Worm (Caenorhabditis elegans) whole organism, late embryonic: Measurements from ENCODE around the gene F26F2.11.
A peak's percentile ranks its signal among the peaks of the same experiment; 100 is the strongest.

ENCODE experiments used
- F13H6.1 ChIP-seq: sonication (generic microtip); optimal IDR thresholded peaks from 2 replicates; lab custom pipeline; 2016; ENCODE audit warnings: missing genetic modification characterization, missing compliant biosample characterization
- K09A11.1 ChIP-seq: sonication (generic microtip); optimal IDR thresholded peaks from 2 replicates; lab custom pipeline; 2017; ENCODE audit warnings: antibody characterized with exemption, mild to moderate bottlenecking, missing genetic modification characterization, missing compliant biosample characterization; ENCODE audit not compliant: insufficient read depth
- T23F11.4 ChIP-seq: fragments of 200-800 bp; sonication (Bioruptor generic); optimal IDR thresholded peaks from 2 replicates; lab custom pipeline; 2018; ENCODE audit warnings: mild to moderate bottlenecking, missing genetic modification characterization, missing compliant biosample characterization
- Y22D7AL.16 ChIP-seq: sonication (generic microtip); optimal IDR thresholded peaks from 2 replicates; lab custom pipeline; 2016; ENCODE audit warnings: missing genetic modification characterization, missing compliant biosample characterization
- ahr-1 ChIP-seq: sonication (generic microtip); optimal IDR thresholded peaks from 2 replicates; lab custom pipeline; 2016; ENCODE audit warnings: missing genetic modification characterization, missing compliant biosample characterization
- ceh-19 ChIP-seq: fragments of 200-800 bp; sonication (Bioruptor generic); optimal IDR thresholded peaks from 2 replicates; lab custom pipeline; 2018; ENCODE audit warnings: mild to moderate bottlenecking, missing genetic modification characterization, missing compliant biosample characterization
- ceh-22 ChIP-seq: sonication (generic microtip); optimal IDR thresholded peaks from 2 replicates; lab custom pipeline; 2017; ENCODE audit warnings: missing biosample characterization, missing genetic modification characterization
- ceh-24 ChIP-seq: sonication (generic microtip); optimal IDR thresholded peaks from 2 replicates; lab custom pipeline; 2016; ENCODE audit warnings: mild to moderate bottlenecking, missing genetic modification characterization, missing compliant biosample characterization
- ceh-30 ChIP-seq: fragments of 150-350 bp; optimal IDR thresholded peaks from 2 replicates; lab custom pipeline; 2014; ENCODE audit warnings: missing biosample characterization, missing genetic modification characterization
- ceh-31 ChIP-seq: sonication (generic microtip); optimal IDR thresholded peaks from 2 replicates; lab custom pipeline; 2016; ENCODE audit warnings: missing genetic modification characterization, missing compliant biosample characterization
- ceh-34 ChIP-seq: sonication (generic microtip); optimal IDR thresholded peaks from 2 replicates; lab custom pipeline; 2016; ENCODE audit warnings: mild to moderate bottlenecking, missing genetic modification characterization, missing compliant biosample characterization
- ceh-6 ChIP-seq: fragments of 200-800 bp; sonication (Bioruptor generic); optimal IDR thresholded peaks from 2 replicates; lab custom pipeline; 2018; ENCODE audit warnings: mild to moderate bottlenecking, missing genetic modification characterization, missing compliant biosample characterization
- ceh-9 ChIP-seq: sonication (generic microtip); optimal IDR thresholded peaks from 2 replicates; lab custom pipeline; 2016; ENCODE audit warnings: mild to moderate bottlenecking, missing genetic modification characterization, inconsistent platforms, missing compliant biosample characterization
- dve-1 ChIP-seq: sonication (generic microtip); optimal IDR thresholded peaks from 2 replicates; lab custom pipeline; 2017; ENCODE audit warnings: antibody characterized with exemption, mild to moderate bottlenecking, missing genetic modification characterization, missing compliant biosample characterization
- elt-2 ChIP-seq: sonication (generic microtip); optimal IDR thresholded peaks from 2 replicates; lab custom pipeline; 2016; ENCODE audit warnings: missing genetic modification reagents, missing genetic modification characterization, missing compliant biosample characterization
- elt-4 ChIP-seq: sonication (generic microtip); optimal IDR thresholded peaks from 2 replicates; lab custom pipeline; 2016; ENCODE audit warnings: missing genetic modification characterization, missing compliant biosample characterization
- eyg-1 ChIP-seq: sonication (generic microtip); optimal IDR thresholded peaks from 2 replicates; lab custom pipeline; 2016; ENCODE audit warnings: missing genotype, missing genetic modification characterization, missing compliant biosample characterization
- fax-1 ChIP-seq: sonication (generic microtip); optimal IDR thresholded peaks from 2 replicates; lab custom pipeline; 2016; ENCODE audit warnings: missing genotype, missing genetic modification characterization, missing compliant biosample characterization
- fkh-10 ChIP-seq: fragments of 150-350 bp; optimal IDR thresholded peaks from 2 replicates; lab custom pipeline; 2014; ENCODE audit warnings: missing biosample characterization, missing genetic modification reagents, missing genetic modification characterization
- hlh-15 ChIP-seq: sonication (generic microtip); optimal IDR thresholded peaks from 2 replicates; lab custom pipeline; 2016; ENCODE audit warnings: missing genetic modification characterization, missing compliant biosample characterization
- hlh-6 ChIP-seq: sonication (generic microtip); optimal IDR thresholded peaks from 2 replicates; lab custom pipeline; 2016; ENCODE audit warnings: missing genotype, missing genetic modification characterization, missing compliant biosample characterization
- npax-4 ChIP-seq: sonication (generic microtip); optimal IDR thresholded peaks from 2 replicates; lab custom pipeline; 2016; ENCODE audit warnings: missing genetic modification characterization, missing compliant biosample characterization
- pag-3 ChIP-seq: sonication (generic microtip); optimal IDR thresholded peaks from 2 replicates; lab custom pipeline; 2016; ENCODE audit warnings: missing compliant biosample characterization, missing genetic modification characterization, borderline replicate concordance
- pax-1 ChIP-seq: fragments of 150-350 bp; optimal IDR thresholded peaks from 2 replicates; lab custom pipeline; 2014; ENCODE audit warnings: missing biosample characterization, missing genetic modification characterization
- pros-1 ChIP-seq: fragments of 150-350 bp; optimal IDR thresholded peaks from 2 replicates; lab custom pipeline; 2014; ENCODE audit warnings: missing biosample characterization, missing genetic modification reagents, missing genetic modification characterization
- ref-2 ChIP-seq: sonication (generic microtip); optimal IDR thresholded peaks from 2 replicates; lab custom pipeline; 2016; ENCODE audit warnings: missing genetic modification characterization, missing compliant biosample characterization
- rnt-1 ChIP-seq: sonication (generic microtip); optimal IDR thresholded peaks from 2 replicates; lab custom pipeline; 2016; ENCODE audit warnings: missing genetic modification characterization, missing compliant biosample characterization
- sdc-2 ChIP-seq: sonication (generic microtip); optimal IDR thresholded peaks from 2 replicates; lab custom pipeline; 2016; ENCODE audit warnings: missing genotype, missing genetic modification characterization, missing compliant biosample characterization
- sox-2 ChIP-seq: fragments of 200-800 bp; sonication (Bioruptor generic); IDR thresholded peaks from 2 replicates; pipeline ENCODE4 v1.3.6; 2022; ENCODE audit warnings: missing genetic modification reagents, missing genetic modification characterization, missing compliant biosample characterization
- syd-9 ChIP-seq: sonication (generic microtip); optimal IDR thresholded peaks from 2 replicates; lab custom pipeline; 2016; ENCODE audit warnings: mild to moderate bottlenecking, missing genetic modification characterization, moderate library complexity, missing compliant biosample characterization
- unc-3 ChIP-seq, 2 experiments: fragments of 200-800 bp in 1 of 2; sonication (Bioruptor generic) in 1 of 2; sonication (generic microtip) in 1 of 2; conservative IDR thresholded peaks in 1 of 2; optimal IDR thresholded peaks in 1 of 2; 2 replicates each; pipeline versions ENCODE4 v1.3.6 to Lab custom; 2016 to 2022; ENCODE audit warnings: missing compliant biosample characterization in 2 of 2, missing genetic modification characterization in 2 of 2, missing genetic modification reagents in 1 of 2
- unc-42 ChIP-seq: sonication (generic microtip); optimal IDR thresholded peaks from 2 replicates; lab custom pipeline; 2016; ENCODE audit warnings: missing genotype, missing genetic modification characterization, missing compliant biosample characterization
- unc-86 ChIP-seq: sonication (generic microtip); optimal IDR thresholded peaks from 2 replicates; lab custom pipeline; 2016; ENCODE audit warnings: missing genetic modification characterization, missing compliant biosample characterization
- zip-5 ChIP-seq: sonication (generic microtip); optimal IDR thresholded peaks from 2 replicates; lab custom pipeline; 2016; ENCODE audit warnings: missing genetic modification characterization, missing compliant biosample characterization
- ztf-16 ChIP-seq: sonication (generic microtip); optimal IDR thresholded peaks from 2 replicates; lab custom pipeline; 2017; ENCODE audit warnings: missing genetic modification characterization, missing compliant biosample characterization

Gene F26F2.11

DNA sequence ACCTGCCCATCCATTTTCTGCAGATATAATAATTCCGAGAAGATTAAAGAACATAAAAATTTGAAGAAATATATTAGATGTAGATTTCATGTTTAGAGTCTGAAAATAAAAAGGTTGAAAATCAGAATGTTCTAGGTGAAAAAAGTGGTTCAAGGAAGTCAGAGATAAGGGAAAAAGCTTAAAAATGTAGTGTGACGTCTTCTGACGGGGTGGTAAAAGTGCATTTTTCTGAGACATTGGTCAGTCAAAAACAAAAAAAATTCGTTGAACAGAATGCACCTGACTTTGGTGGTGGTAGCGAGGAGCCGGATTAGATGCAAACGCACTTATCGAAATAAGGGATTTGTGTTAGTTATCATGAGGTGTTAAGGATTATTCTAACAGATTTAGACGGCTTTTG lies 11.1 kb upstream of the F26F2.11 start, which contains the start of gene F46B3.23:
Gene F46B3.23, minus strand, starts transcription at position 101 of the 400 bp plus-strand sequence.
- TF ChIP-seq unc-42 (tag; lab: Kevin White, UChicago) (no peak), ceh-9 (tag; lab: Kevin White, UChicago) (no peak), ceh-22 (tag; lab: Kevin White, UChicago) (no peak), pax-1 (tag; lab: Kevin White, UChicago) (no peak), F13H6.1 (tag; lab: Kevin White, UChicago) (no peak), pros-1 (tag; lab: Kevin White, UChicago) (no peak), elt-2 (no peak), dve-1 (no peak), T23F11.4 (GFP tag; lab: Kevin White, UChicago) (no peak), eyg-1 (tag; lab: Kevin White, UChicago) (no peak), ceh-34 (no peak), Y22D7AL.16 (tag; lab: Kevin White, UChicago) (no peak), ztf-16 (tag; lab: Kevin White, UChicago) (no peak), pag-3 (tag; lab: Kevin White, UChicago) (no peak), rnt-1 (tag; lab: Kevin White, UChicago) (no peak), hlh-6 (no peak), npax-4 (tag; lab: Kevin White, UChicago) (no peak), fax-1 (tag; lab: Kevin White, UChicago) (no peak)

DNA sequence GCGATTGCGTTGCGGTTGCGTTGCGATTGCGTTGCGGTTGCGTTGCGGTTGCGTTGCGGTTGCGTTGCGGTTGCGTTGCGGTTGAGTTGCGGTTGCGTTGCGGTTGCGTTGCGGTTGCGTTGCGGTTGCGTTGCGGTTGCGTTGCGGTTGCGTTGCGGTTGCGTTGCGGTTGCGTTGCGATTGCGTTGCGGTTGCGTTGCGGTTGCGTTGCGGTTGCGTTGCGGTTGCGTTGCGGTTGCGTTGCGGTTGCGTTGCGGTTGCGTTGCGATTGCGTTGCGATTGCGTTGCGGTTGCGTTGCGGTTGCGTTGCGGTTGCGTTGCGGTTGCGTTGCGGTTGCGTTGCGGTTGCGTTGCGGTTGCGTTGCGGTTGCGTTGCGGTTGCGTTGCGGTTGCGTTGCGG lies 10.3 kb upstream of the F26F2.11 start:
- peak; percentile 85 for TF ChIP-seq rnt-1 (tag; lab: Kevin White, UChicago)

DNA sequence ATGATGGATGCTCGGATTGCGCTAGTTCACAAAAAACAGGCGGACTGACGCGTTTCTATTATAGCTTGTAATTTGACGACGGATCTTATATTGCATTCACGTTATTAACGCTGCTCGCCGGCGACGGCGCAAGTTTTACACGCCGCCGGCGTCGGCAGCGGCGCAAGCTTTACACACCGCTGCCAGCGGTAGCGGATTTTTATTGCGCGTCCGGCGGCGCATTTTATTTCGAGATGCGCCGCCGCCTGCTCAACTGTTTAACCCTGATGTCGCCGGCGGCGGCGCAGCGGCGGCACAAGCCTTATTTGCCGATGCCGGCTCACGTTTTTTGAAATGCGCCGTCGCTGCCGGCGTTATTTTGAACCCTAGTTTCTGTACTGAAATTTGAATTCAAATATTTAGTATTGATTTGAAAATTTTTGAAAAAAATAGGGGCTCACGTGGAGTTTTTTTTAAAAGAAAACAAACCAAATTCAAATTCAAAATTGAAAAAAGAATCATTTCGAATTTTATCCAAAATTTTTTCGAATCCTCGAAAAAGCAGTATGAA lies 9.1 kb upstream of the F26F2.11 start, which contains the start of gene ttr-57:
Gene ttr-57, plus strand, starts transcription at position 500 of the 550 bp plus-strand sequence.
- TF ChIP-seq ceh-30 (tag; lab: Kevin White, UChicago), result no peak
- no peak for TF ChIP-seq ref-2
- no peak for TF ChIP-seq sdc-2 (tag; lab: Kevin White, UChicago)
- no peak for TF ChIP-seq ceh-9 (tag; lab: Kevin White, UChicago)
- no peak for TF ChIP-seq K09A11.1 (tag; lab: Kevin White, UChicago)
- TF ChIP-seq ceh-6 (GFP tag; lab: Kevin White, UChicago), result no peak
- TF ChIP-seq unc-86 (tag; lab: Kevin White, UChicago), result no peak
- no peak for TF ChIP-seq zip-5 (tag; lab: Kevin White, UChicago)
- TF ChIP-seq fkh-10 (GFP tag; lab: Kevin White, UChicago), result no peak
- no peak for TF ChIP-seq sox-2 (GFP tag; lab: Robert Waterston, UW)
- TF ChIP-seq hlh-6, result no peak
- no peak for TF ChIP-seq syd-9 (tag; lab: Kevin White, UChicago)
- no peak for TF ChIP-seq unc-3 (GFP tag; conservative IDR thresholded peaks at IDR 0.05; lab: Robert Waterston, UW)
- TF ChIP-seq unc-3 (tag; optimal IDR thresholded peaks at IDR 0.05; lab: Kevin White, UChicago), result no peak
- TF ChIP-seq, all 69 proteins: peak for 0

DNA sequence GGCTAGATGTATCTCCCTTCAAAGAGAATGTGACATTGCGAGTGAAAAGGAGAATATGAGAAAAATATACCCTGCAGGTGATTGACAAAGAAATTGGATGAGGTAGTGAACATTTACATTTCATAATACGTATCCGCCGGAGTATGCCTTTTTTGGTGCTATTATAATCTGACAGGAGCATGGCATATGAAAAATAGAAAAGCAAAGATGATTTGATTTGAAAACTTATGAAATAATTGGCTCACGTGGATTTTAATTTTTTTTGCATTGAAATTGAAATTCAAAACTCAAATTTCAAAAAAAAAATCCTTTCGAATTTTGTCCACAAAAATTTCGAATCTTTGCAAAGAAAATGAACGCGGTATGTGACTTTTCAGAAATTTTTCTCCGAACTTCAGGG lies 7.5 kb upstream of the F26F2.11 start, which contains the start of gene ttr-11:
Gene ttr-11, plus strand, starts transcription at position 301 of the 400 bp plus-strand sequence.
- TF ChIP-seq sox-2 (GFP tag; lab: Robert Waterston, UW) (no peak), ceh-22 (tag; lab: Kevin White, UChicago) (no peak), ceh-19 (GFP tag; lab: Kevin White, UChicago) (no peak), ceh-24 (tag; lab: Kevin White, UChicago) (no peak), ceh-30 (tag; lab: Kevin White, UChicago) (no peak), npax-4 (tag; lab: Kevin White, UChicago) (no peak), ahr-1 (tag; lab: Kevin White, UChicago) (no peak), F13H6.1 (tag; lab: Kevin White, UChicago) (no peak)

DNA sequence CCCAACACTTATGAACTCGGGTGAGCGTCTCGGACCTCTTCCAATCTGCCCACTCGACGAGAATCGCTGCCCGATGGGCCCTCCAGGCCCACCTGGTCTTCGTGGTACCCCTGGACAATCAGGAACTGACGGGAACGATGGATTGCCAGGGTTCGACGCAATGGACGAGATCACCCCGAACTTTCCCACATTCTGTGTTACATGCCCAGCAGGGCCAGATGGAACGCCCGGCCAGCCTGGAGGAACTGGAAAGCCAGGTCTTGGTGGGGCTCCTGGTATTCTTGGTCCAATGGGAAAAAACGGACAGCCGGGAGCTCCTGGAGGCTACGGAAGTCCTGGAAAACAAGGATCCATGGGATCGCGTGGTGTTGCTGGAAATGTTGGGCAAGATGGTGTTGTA lies 5.2 kb upstream of the F26F2.11 start:
- TF ChIP-seq elt-4 (tag; lab: Kevin White, UChicago) (peak; percentile 87), ceh-31 (tag; lab: Kevin White, UChicago) (peak; percentile 7), hlh-15 (tag; lab: Kevin White, UChicago) (no peak)
